Worm (Caenorhabditis elegans) whole organism, young adult: ENCODE measurements around the gene C18A3.3.

Source experiments
- B0035.1 ChIP-seq: sonication (generic microtip); optimal IDR thresholded peaks from 2 replicates; lab custom pipeline; 2016; ENCODE audit warnings: missing genetic modification characterization, mild to moderate bottlenecking, missing compliant biosample characterization, missing genotype, missing genetic modification reagents
- B0261.1 ChIP-seq: sonication (generic microtip); optimal IDR thresholded peaks from 2 replicates; lab custom pipeline; 2016; ENCODE audit warnings: mild to moderate bottlenecking, missing genetic modification characterization, moderate library complexity, missing compliant biosample characterization
- D2030.7 ChIP-seq: fragments of 200-800 bp; sonication (Bioruptor generic); IDR thresholded peaks from 2 replicates; pipeline ENCODE4 v1.3.6; 2022; ENCODE audit warnings: missing genetic modification reagents, missing genetic modification characterization, missing compliant biosample characterization
- K12H6.12 ChIP-seq: fragments of 200-800 bp; sonication (Bioruptor generic); optimal IDR thresholded peaks from 2 replicates; lab custom pipeline; 2018; ENCODE audit warnings: mild to moderate bottlenecking, missing genetic modification characterization, missing compliant biosample characterization
- T07F8.4 ChIP-seq: sonication (generic microtip); optimal IDR thresholded peaks from 2 replicates; lab custom pipeline; 2016; ENCODE audit warnings: mild to moderate bottlenecking, missing genetic modification characterization, moderate library complexity, missing compliant biosample characterization
- Y53F4B.3 ChIP-seq: fragments of 200-800 bp; sonication (Bioruptor generic); IDR thresholded peaks from 2 replicates; pipeline ENCODE4 v1.3.6; 2022; ENCODE audit warnings: missing genetic modification reagents, missing genetic modification characterization, missing compliant biosample characterization
- Y53G8AR.9 ChIP-seq: fragments of 200-800 bp; sonication (Bioruptor generic); conservative IDR thresholded peaks from 2 replicates; pipeline ENCODE4 v1.3.6; 2022; ENCODE audit warnings: missing genetic modification reagents, missing genetic modification characterization, missing compliant biosample characterization
- akir-1 ChIP-seq: fragments of 200-800 bp; sonication (Bioruptor generic); optimal IDR thresholded peaks from 2 replicates; lab custom pipeline; 2018; ENCODE audit warnings: mild to moderate bottlenecking, missing genetic modification characterization, moderate library complexity, missing compliant biosample characterization
- aptf-2 ChIP-seq: fragments of 200-800 bp; sonication (Bioruptor generic); conservative IDR thresholded peaks from 2 replicates; pipeline ENCODE4 v1.3.6; 2022; ENCODE audit warnings: missing genetic modification reagents, missing genetic modification characterization, missing compliant biosample characterization
- athp-1 ChIP-seq: sonication (generic microtip); optimal IDR thresholded peaks from 2 replicates; lab custom pipeline; 2017; ENCODE audit warnings: mild to moderate bottlenecking, missing genetic modification characterization, missing compliant biosample characterization
- attf-3 ChIP-seq: fragments of 200-800 bp; sonication (Bioruptor generic); conservative IDR thresholded peaks from 2 replicates; pipeline ENCODE4 v1.3.6; 2022; ENCODE audit warnings: missing genetic modification reagents, missing genetic modification characterization, missing compliant biosample characterization
- attf-6 ChIP-seq: fragments of 200-800 bp; sonication (Bioruptor generic); IDR thresholded peaks from 2 replicates; pipeline ENCODE4 v1.3.6; 2022; ENCODE audit warnings: missing genetic modification reagents, missing genetic modification characterization, missing compliant biosample characterization
- ceh-100 ChIP-seq: fragments of 200-800 bp; sonication (Bioruptor generic); IDR thresholded peaks from 2 replicates; pipeline ENCODE4 v1.3.6; 2022; ENCODE audit warnings: missing genetic modification reagents, missing genetic modification characterization, missing compliant biosample characterization
- ceh-40 ChIP-seq: fragments of 200-800 bp; sonication (Bioruptor generic); IDR thresholded peaks from 2 replicates; pipeline ENCODE4 v1.3.6; 2022; ENCODE audit warnings: missing genetic modification characterization, missing compliant biosample characterization
- dox-1 ChIP-seq: fragments of 200-800 bp; sonication (Bioruptor generic); IDR thresholded peaks from 2 replicates; pipeline ENCODE4 v1.3.6; 2022; ENCODE audit warnings: missing genetic modification reagents, missing genetic modification characterization, missing compliant biosample characterization
- egl-18 ChIP-seq: fragments of 200-800 bp; sonication (Bioruptor generic); IDR thresholded peaks from 2 replicates; pipeline ENCODE4 v1.3.6; 2022; ENCODE audit warnings: missing genetic modification reagents, missing genetic modification characterization, missing compliant biosample characterization
- egl-44 ChIP-seq: fragments of 200-800 bp; sonication (Bioruptor generic); IDR thresholded peaks from 2 replicates; pipeline ENCODE4 v1.3.6; 2022; ENCODE audit warnings: missing genetic modification reagents, missing genetic modification characterization, missing compliant biosample characterization
- egrh-3 ChIP-seq: fragments of 200-800 bp; sonication (Bioruptor generic); IDR thresholded peaks from 2 replicates; pipeline ENCODE4 v1.3.6; 2022; ENCODE audit warnings: missing genetic modification reagents, missing genetic modification characterization, missing compliant biosample characterization
- ekl-4 ChIP-seq: fragments of 200-800 bp; sonication (Bioruptor generic); IDR thresholded peaks from 2 replicates; pipeline ENCODE4 v1.3.6; 2022; ENCODE audit warnings: missing genetic modification reagents, missing genetic modification characterization, missing compliant biosample characterization
- hmg-1.2 ChIP-seq: fragments of 200-800 bp; sonication (Bioruptor generic); IDR thresholded peaks from 2 replicates; pipeline ENCODE4 v1.3.6; 2022; ENCODE audit warnings: missing genetic modification reagents, missing genetic modification characterization, missing compliant biosample characterization
- hsf-1 ChIP-seq: fragments of 200-800 bp; sonication (Bioruptor generic); IDR thresholded peaks from 2 replicates; pipeline ENCODE4 v1.3.6; 2022; ENCODE audit warnings: missing genetic modification reagents, missing genetic modification characterization, missing compliant biosample characterization
- let-526 ChIP-seq: fragments of 200-800 bp; sonication (Bioruptor generic); IDR thresholded peaks from 2 replicates; pipeline ENCODE4 v1.3.6; 2022; ENCODE audit warnings: missing genetic modification reagents, missing genetic modification characterization, missing compliant biosample characterization
- let-607 ChIP-seq, 2 experiments: fragments of 200-800 bp in 1 of 2; sonication (Bioruptor generic) in 1 of 2; sonication (generic microtip) in 1 of 2; optimal IDR thresholded peaks; 2 replicates each; lab custom pipeline; 2016 to 2018; ENCODE audit warnings: mild to moderate bottlenecking in 2 of 2, missing compliant biosample characterization in 2 of 2, missing genetic modification characterization in 2 of 2, moderate library complexity in 2 of 2, missing genotype in 1 of 2
- lsl-1 ChIP-seq: fragments of 200-800 bp; sonication (Bioruptor generic); optimal IDR thresholded peaks from 2 replicates; lab custom pipeline; 2018; ENCODE audit warnings: mild to moderate bottlenecking, missing genetic modification characterization, moderate library complexity, missing compliant biosample characterization
- lsy-27 ChIP-seq: sonication (generic microtip); optimal IDR thresholded peaks from 2 replicates; lab custom pipeline; 2017; ENCODE audit warnings: missing genetic modification characterization, mild to moderate bottlenecking, missing compliant biosample characterization, antibody characterized with exemption, missing genotype, borderline replicate concordance; ENCODE audit not compliant: insufficient read depth
- madf-8 ChIP-seq: fragments of 200-800 bp; sonication (Bioruptor generic); conservative IDR thresholded peaks from 2 replicates; pipeline ENCODE4 v1.3.6; 2022; ENCODE audit warnings: missing genetic modification reagents, missing genetic modification characterization, missing compliant biosample characterization
- mxl-1 ChIP-seq: sonication (generic microtip); optimal IDR thresholded peaks from 2 replicates; lab custom pipeline; 2016; ENCODE audit warnings: missing genetic modification characterization, missing compliant biosample characterization
- nfya-1 ChIP-seq: sonication (generic microtip); optimal IDR thresholded peaks from 2 replicates; lab custom pipeline; 2017; ENCODE audit warnings: antibody characterized with exemption, missing compliant biosample characterization, missing genetic modification characterization, borderline replicate concordance; ENCODE audit not compliant: insufficient read depth
- nhr-120 ChIP-seq: fragments of 200-800 bp; sonication (Bioruptor generic); IDR thresholded peaks from 2 replicates; pipeline ENCODE4 v1.3.6; 2022; ENCODE audit warnings: missing genetic modification characterization, missing compliant biosample characterization
- repo-1 ChIP-seq: sonication (generic microtip); optimal IDR thresholded peaks from 2 replicates; lab custom pipeline; 2017; ENCODE audit warnings: mild to moderate bottlenecking, missing genetic modification characterization, missing compliant biosample characterization
- sea-2 ChIP-seq: fragments of 200-800 bp; sonication (Bioruptor generic); IDR thresholded peaks from 2 replicates; pipeline ENCODE4 v1.3.6; 2022; ENCODE audit warnings: missing genetic modification characterization, missing compliant biosample characterization
- snpc-1.3 ChIP-seq: sonication (generic microtip); optimal IDR thresholded peaks from 2 replicates; lab custom pipeline; 2017; ENCODE audit warnings: missing genetic modification characterization, mild to moderate bottlenecking, missing compliant biosample characterization, antibody characterized with exemption, moderate library complexity, missing genotype, missing genetic modification reagents; ENCODE audit not compliant: insufficient read depth
- snpc-4 ChIP-seq, 5 experiments: fragments of 150-350 bp in 1 of 5; sonication (generic microtip) in 4 of 5; optimal IDR thresholded peaks; 2 replicates each; lab custom pipeline; 2014 to 2018; ENCODE audit warnings: missing genetic modification characterization in 5 of 5, missing biosample characterization in 3 of 5, antibody characterized with exemption in 2 of 5, mild to moderate bottlenecking in 2 of 5, missing compliant biosample characterization in 2 of 5, missing genotype in 2 of 5, moderate library complexity in 2 of 5, missing genetic modification reagents in 1 of 5
- tbp1 ChIP-seq: fragments of 200-800 bp; sonication (Bioruptor generic); optimal IDR thresholded peaks from 2 replicates; lab custom pipeline; 2018; ENCODE audit warnings: mild to moderate bottlenecking, missing genetic modification characterization, missing compliant biosample characterization
- zim-3 ChIP-seq: sonication (generic microtip); optimal IDR thresholded peaks from 2 replicates; lab custom pipeline; 2017; ENCODE audit warnings: mild to moderate bottlenecking, missing genetic modification characterization, moderate library complexity, missing compliant biosample characterization
- ztf-26 ChIP-seq: sonication (generic microtip); optimal IDR thresholded peaks from 2 replicates; lab custom pipeline; 2017; ENCODE audit warnings: missing genetic modification characterization, missing compliant biosample characterization

Gene C18A3.3

ce11 chrII:5727707-5728106 lies 11.6 kb downstream of the C18A3.3 start, which contains the start of gene rab-3:
Gene rab-3, minus strand, starts transcription at chrII:5727853.
- TF ChIP-seq let-607 (tag; optimal IDR thresholded peaks at IDR 0.05; lab: Kevin White, UChicago) = no peak
- TF ChIP-seq hsf-1 = no peak
- no peak for TF ChIP-seq attf-3 (GFP tag; lab: Robert Waterston, UW)
- TF ChIP-seq ceh-40 (GFP tag; lab: Robert Waterston, UW) = no peak
- no peak for TF ChIP-seq zim-3 (tag; lab: Kevin White, UChicago)

ce11 chrII:5730343-5731083 lies 14.4 kb downstream of the C18A3.3 start, which contains the start of the genes C18A3.7 and C18A3.11:
Gene C18A3.7, minus strand, starts transcription at chrII:5730443.
Gene C18A3.11, plus strand, starts transcription at chrII:5731033.
- TF ChIP-seq Y53F4B.3 (GFP tag; lab: Robert Waterston, UW) (no peak), lsy-27 (tag; lab: Kevin White, UChicago) (no peak), egl-44 (no peak), dox-1 (GFP tag; lab: Robert Waterston, UW) (no peak), repo-1 (tag; lab: Kevin White, UChicago) (no peak)
- TF ChIP-seq, all 124 proteins: peak for 0

- TF ChIP-seq K12H6.12 (tag; lab: Kevin White, UChicago) (no peak), Y53G8AR.9 (no peak), B0035.1 (tag; lab: Kevin White, UChicago) (no peak), egrh-3 (GFP tag; lab: Robert Waterston, UW) (no peak), nfya-1 (tag; lab: Kevin White, UChicago) (no peak), hmg-1.2 (GFP tag; lab: Robert Waterston, UW) (no peak), D2030.7 (GFP tag; lab: Robert Waterston, UW) (no peak), attf-6 (GFP tag; lab: Robert Waterston, UW) (no peak), sea-2 (GFP tag; lab: Robert Waterston, UW) (no peak), aptf-2 (no peak), athp-1 (no peak), nhr-120 (no peak), snpc-1.3 (tag; lab: Kevin White, UChicago) (no peak), madf-8 (GFP tag; lab: Robert Waterston, UW) (no peak), snpc-4 (GFP tag; optimal IDR thresholded peaks at IDR 0.05; lab: Kevin White, UChicago) (no peak), snpc-4 (tag; optimal IDR thresholded peaks at IDR 0.05; lab: Kevin White, UChicago) (no peak), egl-18 (GFP tag; lab: Robert Waterston, UW) (no peak)
These were observed 18.8 kb downstream of the C18A3.3 start for ce11 chrII:5734883-5735282.

ce11 chrII:5735744-5736143 lies 19.6 kb downstream of the C18A3.3 start:
- TF ChIP-seq T07F8.4 (tag; lab: Kevin White, UChicago) = no peak
- TF ChIP-seq dox-1 (GFP tag; lab: Robert Waterston, UW) = no peak
- no peak for TF ChIP-seq ceh-100 (GFP tag; lab: Robert Waterston, UW)
- TF ChIP-seq lsl-1 (GFP tag; lab: Kevin White, UChicago) = no peak
- no peak for TF ChIP-seq let-526 (GFP tag; lab: Robert Waterston, UW)
- no peak for TF ChIP-seq hmg-1.2 (GFP tag; lab: Robert Waterston, UW)
- no peak for TF ChIP-seq mxl-1
- no peak for TF ChIP-seq egrh-3 (GFP tag; lab: Robert Waterston, UW)
- TF ChIP-seq repo-1 (tag; lab: Kevin White, UChicago) = no peak
- no peak for TF ChIP-seq akir-1 (GFP tag; lab: Kevin White, UChicago)
- no peak for TF ChIP-seq hsf-1
- TF ChIP-seq B0261.1 (tag; lab: Kevin White, UChicago) = no peak
- TF ChIP-seq let-607 (tag; optimal IDR thresholded peaks at IDR 0.05; lab: Kevin White, UChicago) = no peak
- TF ChIP-seq aptf-2 = no peak
- no peak for TF ChIP-seq tbp1
- TF ChIP-seq ztf-26 (tag; lab: Kevin White, UChicago) = no peak
- no peak for TF ChIP-seq ekl-4 (GFP tag; lab: Robert Waterston, UW)
- TF ChIP-seq, all 124 proteins: peak for 0
